Worm (Caenorhabditis elegans) whole organism, mixed stage, embryonic: ENCODE results near the gene egl-13.

Experiments used
- bed-3 ChIP-seq: fragments of 200-800 bp; sonication (Bioruptor generic); optimal IDR thresholded peaks from 3 replicates; lab custom pipeline; 2018; ENCODE audit warnings: mild to moderate bottlenecking, missing genetic modification characterization, moderate library complexity, missing compliant biosample characterization
- blmp-1 ChIP-seq: fragments of 150-350 bp; optimal IDR thresholded peaks from 2 replicates; lab custom pipeline; 2014; ENCODE audit warnings: missing biosample characterization, missing genetic modification characterization
- ceh-39 ChIP-seq: fragments of 150-350 bp; optimal IDR thresholded peaks from 2 replicates; lab custom pipeline; 2014; ENCODE audit warnings: missing biosample characterization, missing genetic modification characterization
- ceh-43 ChIP-seq: fragments of 200-800 bp; sonication (Bioruptor generic); optimal IDR thresholded peaks from 2 replicates; lab custom pipeline; 2018; ENCODE audit warnings: mild to moderate bottlenecking, missing genetic modification characterization, moderate library complexity, missing compliant biosample characterization
- ceh-83 ChIP-seq: fragments of 200-800 bp; sonication (Bioruptor generic); optimal IDR thresholded peaks from 2 replicates; lab custom pipeline; 2018; ENCODE audit warnings: mild to moderate bottlenecking, missing genetic modification characterization, missing compliant biosample characterization
- ces-1 ChIP-seq: fragments of 150-350 bp; optimal IDR thresholded peaks from 2 replicates; lab custom pipeline; 2014; ENCODE audit warnings: missing biosample characterization, missing genetic modification reagents, missing genetic modification characterization
- cnd-1 ChIP-seq: fragments of 200-800 bp; sonication (Bioruptor generic); optimal IDR thresholded peaks from 2 replicates; lab custom pipeline; 2018; ENCODE audit warnings: mild to moderate bottlenecking, missing genetic modification characterization, missing compliant biosample characterization
- drap-1 ChIP-seq: fragments of 200-800 bp; sonication (Bioruptor generic); optimal IDR thresholded peaks from 3 replicates; lab custom pipeline; 2018; ENCODE audit warnings: mild to moderate bottlenecking, missing genetic modification characterization, missing compliant biosample characterization
- elt-3 ChIP-seq: fragments of 150-350 bp; optimal IDR thresholded peaks from 2 replicates; lab custom pipeline; 2014; ENCODE audit warnings: missing biosample characterization, missing genetic modification characterization
- flh-1 ChIP-seq: fragments of 200-800 bp; sonication (Bioruptor generic); optimal IDR thresholded peaks from 2 replicates; lab custom pipeline; 2018; ENCODE audit warnings: mild to moderate bottlenecking, missing genetic modification characterization, moderate library complexity, missing compliant biosample characterization
- hlh-1 ChIP-seq: fragments of 150-350 bp; optimal IDR thresholded peaks from 2 replicates; lab custom pipeline; 2014; ENCODE audit warnings: missing biosample characterization, missing genetic modification reagents, missing genetic modification characterization
- lin-32 ChIP-seq: fragments of 200-800 bp; sonication (Bioruptor generic); optimal IDR thresholded peaks from 2 replicates; lab custom pipeline; 2018; ENCODE audit warnings: mild to moderate bottlenecking, missing genetic modification characterization, missing compliant biosample characterization
- lsy-2 ChIP-seq: fragments of 150-350 bp; optimal IDR thresholded peaks from 2 replicates; lab custom pipeline; 2014; ENCODE audit warnings: missing biosample characterization, missing genetic modification characterization
- mep-1 ChIP-seq: fragments of 150-350 bp; optimal IDR thresholded peaks from 2 replicates; lab custom pipeline; 2017; ENCODE audit warnings: missing biosample characterization, missing genetic modification reagents, missing genetic modification characterization, inconsistent platforms
- mls-2 ChIP-seq: sonication (generic microtip); optimal IDR thresholded peaks from 2 replicates; lab custom pipeline; 2016; ENCODE audit warnings: mild to moderate bottlenecking, missing genetic modification characterization, moderate library complexity, missing compliant biosample characterization
- nhr-237 ChIP-seq: fragments of 150-350 bp; optimal IDR thresholded peaks from 2 replicates; lab custom pipeline; 2014; ENCODE audit warnings: missing biosample characterization, missing genetic modification characterization
- nhr-28 ChIP-seq: fragments of 150-350 bp; optimal IDR thresholded peaks from 2 replicates; lab custom pipeline; 2014; ENCODE audit warnings: missing biosample characterization, missing genetic modification characterization
- nhr-76 ChIP-seq: sonication (generic microtip); optimal IDR thresholded peaks from 2 replicates; lab custom pipeline; 2017; ENCODE audit warnings: missing biosample characterization, missing genetic modification characterization
- pha-4 ChIP-seq: fragments of 150-350 bp; optimal IDR thresholded peaks from 2 replicates; lab custom pipeline; 2018; ENCODE audit warnings: missing biosample characterization, missing genetic modification reagents, missing genetic modification characterization
- sem-2 ChIP-seq: fragments of 200-800 bp; sonication (Bioruptor generic); optimal IDR thresholded peaks from 2 replicates; lab custom pipeline; 2018; ENCODE audit warnings: mild to moderate bottlenecking, missing genetic modification characterization, missing compliant biosample characterization
- snpc-4 ChIP-seq: fragments of 150-350 bp; optimal IDR thresholded peaks from 2 replicates; lab custom pipeline; 2014; ENCODE audit warnings: missing biosample characterization, missing genetic modification characterization
- tbx-8 ChIP-seq: fragments of 200-800 bp; sonication (Bioruptor generic); optimal IDR thresholded peaks from 2 replicates; lab custom pipeline; 2018; ENCODE audit warnings: mild to moderate bottlenecking, missing genetic modification characterization, moderate library complexity, missing compliant biosample characterization
- unc-120 ChIP-seq: sonication (generic microtip); optimal IDR thresholded peaks from 2 replicates; lab custom pipeline; 2017; ENCODE audit warnings: missing genetic modification characterization, missing compliant biosample characterization; ENCODE audit not compliant: poor library complexity, severe bottlenecking
- unc-39 ChIP-seq: fragments of 150-350 bp; optimal IDR thresholded peaks from 2 replicates; lab custom pipeline; 2014; ENCODE audit warnings: missing biosample characterization, missing genetic modification characterization
- unc-62 ChIP-seq: fragments of 150-350 bp; optimal IDR thresholded peaks from 2 replicates; lab custom pipeline; 2014; ENCODE audit warnings: missing biosample characterization, missing genetic modification reagents, missing genetic modification characterization
- zip-8 ChIP-seq: fragments of 150-350 bp; optimal IDR thresholded peaks from 2 replicates; lab custom pipeline; 2014; ENCODE audit warnings: missing biosample characterization, missing genetic modification characterization
- ztf-11 ChIP-seq: fragments of 150-350 bp; optimal IDR thresholded peaks from 2 replicates; lab custom pipeline; 2014; ENCODE audit warnings: missing biosample characterization, missing genetic modification characterization

Gene egl-13

DNA sequence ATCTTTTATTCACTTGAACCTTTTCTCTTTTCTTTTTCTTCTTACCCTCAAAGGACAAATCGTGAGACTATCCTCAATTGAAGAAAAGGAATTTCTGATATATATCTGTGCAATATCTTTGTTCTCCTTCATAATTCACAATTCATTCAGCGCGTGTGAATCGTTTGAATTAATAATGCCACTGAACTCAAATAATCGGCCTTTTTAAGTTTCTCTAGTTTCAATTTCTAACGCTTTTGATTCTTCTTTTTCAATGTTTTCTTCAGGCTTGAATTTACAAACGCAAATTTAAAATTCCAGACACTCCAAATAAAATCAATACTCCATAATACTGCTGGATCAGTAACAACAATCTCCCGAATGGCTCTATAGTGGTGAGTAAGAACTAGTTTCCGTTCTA lies at the start of gene egl-13:
TSS of gene egl-13 (plus strand) at position 301 of the 400 bp plus-strand sequence.
- no peak for TF ChIP-seq unc-39 (tag; lab: Kevin White, UChicago)
- no peak for TF ChIP-seq nhr-76 (tag; lab: Kevin White, UChicago)
- no peak for TF ChIP-seq pha-4 (tag; lab: Kevin White, UChicago)
- TF ChIP-seq tbx-8 (GFP tag; lab: Kevin White, UChicago), result no peak
- TF ChIP-seq flh-1 (GFP tag; lab: Kevin White, UChicago), result no peak
- TF ChIP-seq sem-2 (GFP tag; lab: Kevin White, UChicago), result no peak

DNA sequence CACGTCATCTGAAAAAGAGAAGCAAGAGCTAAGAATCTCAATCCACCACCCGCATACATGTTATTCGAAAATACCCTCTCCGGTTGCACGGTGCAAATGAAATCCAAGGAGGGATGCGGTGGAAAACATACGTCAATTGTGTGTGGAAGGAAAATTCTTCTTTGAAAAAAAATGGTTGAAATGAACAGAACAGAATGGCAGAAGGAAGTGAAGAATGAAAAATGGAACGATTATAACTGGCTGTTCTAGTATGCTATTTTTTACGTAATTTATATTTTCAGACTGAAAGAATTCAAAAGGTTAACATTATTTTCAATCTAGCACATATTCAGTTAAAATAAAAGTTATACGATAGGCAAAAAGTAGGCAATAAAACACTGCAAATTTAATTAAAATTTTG lies 47.6 kb upstream of the egl-13 start:
- TF ChIP-seq snpc-4 (tag; lab: Kevin White, UChicago), result no peak
- no peak for TF ChIP-seq lsy-2 (tag; lab: Kevin White, UChicago)
- no peak for TF ChIP-seq nhr-237 (tag; lab: Kevin White, UChicago)

DNA sequence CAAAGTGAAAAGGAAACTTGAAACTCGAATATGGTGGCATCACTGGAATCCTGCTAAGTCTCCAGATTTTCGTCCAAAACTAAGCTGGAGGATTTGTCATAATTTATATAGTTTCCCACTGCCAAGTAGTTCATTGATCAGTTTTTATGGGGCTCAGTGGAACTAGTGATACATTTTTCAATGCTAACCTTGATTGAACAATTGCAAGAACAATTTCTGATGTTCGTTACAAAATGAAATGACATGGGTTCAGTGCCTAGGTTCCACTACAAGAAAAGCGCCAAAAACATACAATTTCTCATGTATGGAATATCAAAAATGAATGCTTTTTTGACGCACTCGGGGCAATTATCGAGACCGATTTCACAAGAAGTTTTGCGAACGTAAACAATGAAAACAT lies 41.8 kb upstream of the egl-13 start:
- TF ChIP-seq unc-62 (no peak), bed-3 (GFP tag; lab: Kevin White, UChicago) (no peak), lin-32 (GFP tag; lab: Kevin White, UChicago) (no peak), hlh-1 (no peak)
- TF ChIP-seq, all 35 proteins: peak for 0

DNA sequence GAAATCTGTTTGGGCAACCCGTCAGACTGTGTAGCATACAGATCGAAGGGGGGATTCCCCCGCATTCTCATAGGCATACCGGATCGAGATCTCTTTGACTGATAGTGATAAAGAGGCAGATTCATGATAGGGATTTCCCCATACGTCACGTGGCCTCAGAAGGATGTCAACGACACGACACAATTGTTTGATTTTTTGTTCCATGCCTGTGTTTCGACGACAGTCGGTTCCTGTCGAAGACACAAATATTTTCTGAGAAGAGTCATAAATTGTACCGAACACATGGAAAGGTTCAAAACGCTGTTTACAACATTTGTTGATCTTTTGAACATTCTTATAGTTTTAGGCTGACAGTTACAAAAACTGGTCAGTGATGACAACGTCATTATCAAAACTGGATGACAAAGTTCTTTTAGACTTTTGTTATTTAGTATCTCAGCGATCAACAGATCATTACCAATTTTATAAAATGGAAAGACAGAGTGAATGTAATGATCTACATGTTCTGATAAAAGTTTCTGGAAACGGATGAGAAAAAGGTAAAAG lies 35.1 kb upstream of the egl-13 start:
- no peak for TF ChIP-seq snpc-4 (tag; lab: Kevin White, UChicago)
- TF ChIP-seq sem-2 (GFP tag; lab: Kevin White, UChicago), result no peak
- no peak for TF ChIP-seq ceh-83
- no peak for TF ChIP-seq nhr-76 (tag; lab: Kevin White, UChicago)
- no peak for TF ChIP-seq ces-1
- no peak for TF ChIP-seq bed-3 (GFP tag; lab: Kevin White, UChicago)
- no peak for TF ChIP-seq unc-120
- no peak for TF ChIP-seq blmp-1
- TF ChIP-seq lsy-2 (tag; lab: Kevin White, UChicago), result no peak
- no peak for TF ChIP-seq ceh-39 (tag; lab: Kevin White, UChicago)
- no peak for TF ChIP-seq ztf-11
- TF ChIP-seq flh-1 (GFP tag; lab: Kevin White, UChicago), result no peak
- TF ChIP-seq nhr-237 (tag; lab: Kevin White, UChicago), result no peak
- no peak for TF ChIP-seq unc-62
- no peak for TF ChIP-seq mls-2 (tag; lab: Kevin White, UChicago)

DNA sequence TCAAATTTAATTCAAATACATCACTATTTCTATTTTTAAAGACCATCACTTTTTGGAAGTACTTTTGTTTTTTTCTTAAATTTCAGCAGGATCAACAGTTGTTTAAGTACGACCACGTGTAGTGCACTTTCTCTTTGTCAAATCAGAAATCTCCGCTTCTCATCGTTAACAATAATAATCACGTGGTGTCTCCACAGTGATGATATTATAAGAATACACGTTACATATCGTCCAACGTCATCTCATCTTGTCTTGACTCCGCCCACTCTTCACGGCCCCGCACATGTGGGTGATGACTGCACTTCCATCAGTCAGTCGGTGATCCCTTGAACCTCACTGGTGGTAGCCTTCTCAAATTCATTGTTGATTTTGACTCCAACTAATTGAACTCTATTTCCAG lies 33.7 kb upstream of the egl-13 start, which contains the start of gene argn-1:
TSS of gene argn-1 (plus strand) at position 83 of the 400 bp plus-strand sequence.
- TF ChIP-seq nhr-28 (tag; lab: Kevin White, UChicago), result no peak
- TF ChIP-seq snpc-4 (tag; lab: Kevin White, UChicago), result no peak
- TF ChIP-seq zip-8 (tag; lab: Kevin White, UChicago), result no peak
- no peak for TF ChIP-seq ztf-11
- TF ChIP-seq hlh-1, result no peak
- no peak for TF ChIP-seq blmp-1
- no peak for TF ChIP-seq elt-3 (tag; lab: Kevin White, UChicago)
- TF ChIP-seq drap-1, result no peak

DNA sequence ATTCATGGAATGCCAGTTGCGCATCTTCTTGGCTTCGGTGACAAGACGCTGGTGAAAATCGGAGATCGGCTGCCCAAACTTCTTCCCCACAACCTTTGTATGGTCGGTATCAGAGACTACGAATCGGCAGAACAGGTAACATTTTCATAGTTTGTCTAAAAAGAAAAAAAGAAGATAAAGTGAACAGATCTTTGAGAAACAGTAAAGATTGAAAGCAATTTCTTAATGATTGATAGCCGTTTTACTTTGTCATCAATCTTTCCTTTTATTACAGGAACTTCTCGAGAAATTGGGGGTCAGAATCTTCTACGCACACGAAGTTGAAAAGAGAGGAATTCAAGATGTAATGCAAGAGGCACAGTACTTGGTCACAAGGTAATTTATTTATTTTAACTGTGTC lies 32.6 kb upstream of the egl-13 start:
- TF ChIP-seq unc-62 (no peak), nhr-237 (tag; lab: Kevin White, UChicago) (no peak), ceh-43 (GFP tag; lab: Kevin White, UChicago) (no peak), lin-32 (GFP tag; lab: Kevin White, UChicago) (no peak), drap-1 (no peak), mep-1 (tag; lab: Kevin White, UChicago) (no peak), mls-2 (tag; lab: Kevin White, UChicago) (no peak), pha-4 (tag; lab: Kevin White, UChicago) (no peak), lsy-2 (tag; lab: Kevin White, UChicago) (no peak), unc-120 (no peak), ceh-83 (no peak), blmp-1 (no peak), ztf-11 (no peak)
- TF ChIP-seq, all 35 proteins: peak for 0

DNA sequence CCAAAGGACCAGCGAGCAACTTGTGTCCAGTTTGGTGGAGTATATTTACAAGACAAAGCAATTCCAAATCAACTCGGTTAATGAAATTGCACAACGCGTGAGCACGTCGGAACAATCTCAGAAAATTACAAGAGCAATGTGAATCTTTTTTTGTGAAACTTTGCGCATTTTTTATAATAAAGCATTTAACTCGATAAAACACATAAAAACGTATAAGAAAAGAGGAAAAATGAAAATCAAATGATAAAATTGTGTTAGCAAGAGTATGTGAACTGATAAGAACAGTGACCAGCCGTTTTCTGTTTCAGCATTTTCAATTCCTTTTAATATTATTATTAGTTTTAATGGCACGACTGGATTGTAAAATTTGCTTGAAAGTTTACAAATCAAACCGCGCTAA lies 32.0 kb upstream of the egl-13 start, which contains the start of gene T22B7.8:
TSS of gene T22B7.8 (plus strand) at position 301 of the 400 bp plus-strand sequence.
- no peak for TF ChIP-seq elt-3 (tag; lab: Kevin White, UChicago)
- no peak for TF ChIP-seq cnd-1
- TF ChIP-seq ztf-11, result no peak
- TF ChIP-seq hlh-1, result no peak
- no peak for TF ChIP-seq pha-4 (tag; lab: Kevin White, UChicago)
- no peak for TF ChIP-seq flh-1 (GFP tag; lab: Kevin White, UChicago)
- no peak for TF ChIP-seq tbx-8 (GFP tag; lab: Kevin White, UChicago)
- TF ChIP-seq lsy-2 (tag; lab: Kevin White, UChicago), result no peak
- TF ChIP-seq ces-1, result no peak
